Worm (Caenorhabditis elegans): ENCODE data around the gene srbc-16.
A peak's percentile ranks its signal among the peaks of the same experiment; 100 is the strongest.
"Not testable (repeated sequence)": the region's sequence is repeated elsewhere in the genome, so short reads cannot be mapped to it uniquely, and the experiment has no call there.

srbc-16 gene

ce11 chrV:2138287-2138686 is 43.6 kb upstream of the srbc-16 start:
- no peak for TF ChIP-seq nhr-47 (tag; optimal IDR thresholded peaks at IDR 0.05)
- peak; percentile 67 for TF ChIP-seq rnt-1 (tag; optimal IDR thresholded peaks at IDR 0.05)
- TF ChIP-seq Y116A8C.19 (tag; optimal IDR thresholded peaks at IDR 0.05; ENCODE audit: borderline replicate concordance) = no peak
- no peak for TF ChIP-seq alr-1 (tag; optimal IDR thresholded peaks at IDR 0.05; ENCODE audit: borderline replicate concordance)
- TF ChIP-seq fos-1 (tag; optimal IDR thresholded peaks at IDR 0.05) = no peak
- TF ChIP-seq dsc-1 (tag; optimal IDR thresholded peaks at IDR 0.05) = no peak
- peak in 1 of 2 experiments; percentile 71 for TF ChIP-seq lsy-2 (tag; optimal IDR thresholded peaks at IDR 0.05)
- no peak for TF ChIP-seq pqm-1 (tag; optimal IDR thresholded peaks at IDR 0.05)
- TF ChIP-seq unc-62 (GFP tag; optimal IDR thresholded peaks at IDR 0.05) = no peak

ce11 chrV:2139918-2140317 is 41.9 kb upstream of the srbc-16 start, which contains the start of gene F22F7.7:
Gene F22F7.7, minus strand, starts transcription at chrV:2140042.
- TF ChIP-seq zag-1 (tag; optimal IDR thresholded peaks at IDR 0.05) (no peak), nhr-237 (tag; optimal IDR thresholded peaks at IDR 0.05) (no peak), vab-15 (tag; optimal IDR thresholded peaks at IDR 0.05) (no peak), lin-35 (GFP tag; optimal IDR thresholded peaks at IDR 0.05) (no peak)

ce11 chrV:2144408-2144807 is 37.4 kb upstream of the srbc-16 start, which contains the start of gene F22F7.12:
Gene F22F7.12, minus strand, starts transcription at chrV:2144508.
- not testable (repeated sequence) for TF ChIP-seq dpl-1 (GFP tag; optimal IDR thresholded peaks at IDR 0.05); mdl-1 (tag; optimal IDR thresholded peaks at IDR 0.05); elt-3 (tag; optimal IDR thresholded peaks at IDR 0.05)

- no peak for TF ChIP-seq nhr-90 (tag; optimal IDR thresholded peaks at IDR 0.05; ENCODE audit: poor library complexity)
- TF ChIP-seq efl-1 (optimal IDR thresholded peaks at IDR 0.05) = no peak
- peak in 1 of 2 experiments; percentile 28 for TF ChIP-seq efl-1 (GFP tag; optimal IDR thresholded peaks at IDR 0.05 in 1 of 2)
These were observed 35.8 kb upstream of the srbc-16 start, which contains the start of gene str-52 for ce11 chrV:2146044-2146443. Gene str-52, minus strand, starts transcription at chrV:2146144.

ce11 chrV:2146795-2147194 is 35.0 kb upstream of the srbc-16 start, which contains the start of gene srbc-20:
Gene srbc-20, plus strand, starts transcription at chrV:2147095.
- no peak for TF ChIP-seq ztf-4 (tag; optimal IDR thresholded peaks at IDR 0.05)
- no peak for TF ChIP-seq dpl-1 (GFP tag; optimal IDR thresholded peaks at IDR 0.05)
- peak in 1 of 6 experiments; percentile 3 for TF ChIP-seq elt-3 (tag; optimal IDR thresholded peaks at IDR 0.05)

- TF ChIP-seq efl-1 (optimal IDR thresholded peaks at IDR 0.05) (no peak), efl-1 (GFP tag; optimal IDR thresholded peaks at IDR 0.05 in 1 of 2) (peak in 1 of 2 experiments; percentile 39), ces-1 (GFP tag; optimal IDR thresholded peaks at IDR 0.05) (no peak)
These were observed 32.4 kb upstream of the srbc-16 start, which contains the start of gene C45H4.21 for ce11 chrV:2149432-2149831. Gene C45H4.21, minus strand, starts transcription at chrV:2149532.

ce11 chrV:2150876-2151275 is 31.0 kb upstream of the srbc-16 start, which contains the start of gene C45H4.13:
Gene C45H4.13, minus strand, starts transcription at chrV:2150976.
- TF ChIP-seq hpl-2 (GFP tag; optimal IDR thresholded peaks at IDR 0.05) (no peak), elt-3 (tag; optimal IDR thresholded peaks at IDR 0.05) (no peak), irx-1 (tag; optimal IDR thresholded peaks at IDR 0.05) (no peak), mab-9 (GFP tag; IDR thresholded peaks at IDR 0.05) (no peak), tbx-2 (tag; optimal IDR thresholded peaks at IDR 0.05) (no peak), mep-1 (tag; optimal IDR thresholded peaks at IDR 0.05) (no peak), zag-1 (tag; optimal IDR thresholded peaks at IDR 0.05) (no peak), fos-1 (tag; optimal IDR thresholded peaks at IDR 0.05) (no peak), Y116A8C.19 (tag; optimal IDR thresholded peaks at IDR 0.05; ENCODE audit: borderline replicate concordance) (no peak), swsn-7 (tag; optimal IDR thresholded peaks at IDR 0.05) (no peak), nhr-47 (tag; optimal IDR thresholded peaks at IDR 0.05) (no peak), aha-1 (tag; optimal IDR thresholded peaks at IDR 0.05) (no peak), ces-1 (GFP tag; optimal IDR thresholded peaks at IDR 0.05) (no peak), vab-15 (tag; optimal IDR thresholded peaks at IDR 0.05) (no peak), zip-4 (GFP tag; optimal IDR thresholded peaks at IDR 0.05) (no peak)
